Worm (Caenorhabditis elegans) whole organism, dauer: Measurements from ENCODE around the gene F28H7.8.

Experiments
- unc-62 ChIP-seq: sonication (generic microtip); optimal IDR thresholded peaks from 2 replicates; lab custom pipeline; 2017; ENCODE audit warnings: missing biosample characterization, missing genetic modification reagents, missing genetic modification characterization

Gene F28H7.8

ce11 chrV:10721304-10721703 is 37.5 kb upstream of the F28H7.8 start:
- TF ChIP-seq unc-62, result no peak

DNA sequence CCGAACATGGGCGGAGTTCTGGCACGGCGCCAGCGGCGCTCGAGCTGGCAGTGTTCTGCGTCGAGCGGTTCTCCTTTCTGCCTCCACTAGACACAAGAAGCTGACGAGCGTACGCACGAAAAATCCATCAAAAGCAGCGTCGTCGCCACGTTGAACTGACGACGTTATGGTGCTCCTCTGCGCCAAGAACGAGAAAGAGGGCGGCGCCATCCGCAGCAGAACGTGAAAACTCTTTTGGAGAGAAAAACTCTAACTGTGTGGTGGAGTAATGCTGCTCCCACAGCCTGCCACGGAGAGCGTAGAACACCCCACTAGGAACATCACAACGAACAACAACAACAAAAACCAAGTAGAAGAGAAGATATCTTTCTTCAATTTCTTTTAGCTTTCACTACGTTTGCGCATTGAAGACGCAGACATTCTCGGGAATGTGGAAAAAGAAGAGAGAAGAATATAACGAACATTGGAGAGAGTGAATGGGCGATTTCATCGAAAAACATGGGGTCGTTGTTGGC is 36.8 kb upstream of the F28H7.8 start:
- TF ChIP-seq unc-62, result no peak

DNA sequence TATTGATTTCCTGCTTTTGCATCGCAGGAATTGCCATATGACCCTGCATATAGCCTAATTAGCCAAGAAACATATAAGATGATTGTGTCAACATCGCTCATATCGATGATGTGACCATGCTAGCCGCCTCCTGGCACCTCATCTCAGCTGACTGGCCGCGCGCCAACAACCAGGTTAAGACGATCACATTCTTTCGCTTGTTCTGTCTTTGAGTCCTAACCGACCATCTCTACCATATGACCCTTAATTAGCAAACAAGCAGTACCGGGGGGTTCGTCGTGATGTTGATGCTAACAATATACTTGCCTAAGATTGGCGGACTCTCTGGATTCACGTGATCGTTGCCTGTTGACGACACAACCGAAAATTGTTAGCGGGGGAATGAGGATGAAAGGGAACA is 36.2 kb upstream of the F28H7.8 start:
- TF ChIP-seq unc-62, result no peak

DNA sequence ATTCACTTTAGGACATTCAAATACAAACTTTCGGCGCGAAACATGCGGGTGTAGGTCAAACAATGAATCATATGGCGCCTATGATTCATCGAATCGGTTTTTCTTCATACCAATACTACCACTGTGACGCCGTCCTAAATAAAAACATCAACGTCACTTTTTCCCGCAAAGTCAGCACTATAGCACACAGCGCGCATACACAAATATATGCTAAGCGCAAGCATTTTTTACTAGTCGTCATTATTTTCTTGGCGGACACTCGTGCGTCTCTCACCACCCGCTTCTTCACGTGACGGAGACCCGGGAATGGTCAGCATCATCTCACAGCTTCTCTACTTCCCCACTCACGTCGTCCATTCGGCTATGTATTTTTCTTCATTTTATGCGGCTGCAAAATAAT is 35.6 kb upstream of the F28H7.8 start:
- no peak for TF ChIP-seq unc-62

DNA sequence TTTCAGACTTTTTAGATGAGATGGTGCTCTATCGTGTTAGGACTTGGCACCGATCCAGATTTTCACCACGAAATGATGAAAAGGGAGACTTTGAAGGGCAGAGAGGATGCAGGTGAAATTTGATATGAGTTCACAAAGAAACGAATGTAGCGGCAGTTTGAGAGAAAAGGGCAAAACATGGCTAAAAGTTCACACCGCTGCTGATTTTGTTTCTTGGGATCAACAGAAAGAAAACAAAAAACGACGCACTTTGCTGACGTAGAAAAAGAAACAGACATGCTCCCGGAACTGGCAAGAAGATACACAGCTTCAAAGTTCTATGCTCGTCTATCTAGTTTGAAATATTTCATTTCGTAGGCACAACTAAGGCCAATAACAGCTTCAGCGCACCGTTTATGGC is 35.2 kb upstream of the F28H7.8 start:
- no peak for TF ChIP-seq unc-62

ce11 chrV:10724472-10724871 is 34.3 kb upstream of the F28H7.8 start:
- TF ChIP-seq unc-62, result no peak

DNA sequence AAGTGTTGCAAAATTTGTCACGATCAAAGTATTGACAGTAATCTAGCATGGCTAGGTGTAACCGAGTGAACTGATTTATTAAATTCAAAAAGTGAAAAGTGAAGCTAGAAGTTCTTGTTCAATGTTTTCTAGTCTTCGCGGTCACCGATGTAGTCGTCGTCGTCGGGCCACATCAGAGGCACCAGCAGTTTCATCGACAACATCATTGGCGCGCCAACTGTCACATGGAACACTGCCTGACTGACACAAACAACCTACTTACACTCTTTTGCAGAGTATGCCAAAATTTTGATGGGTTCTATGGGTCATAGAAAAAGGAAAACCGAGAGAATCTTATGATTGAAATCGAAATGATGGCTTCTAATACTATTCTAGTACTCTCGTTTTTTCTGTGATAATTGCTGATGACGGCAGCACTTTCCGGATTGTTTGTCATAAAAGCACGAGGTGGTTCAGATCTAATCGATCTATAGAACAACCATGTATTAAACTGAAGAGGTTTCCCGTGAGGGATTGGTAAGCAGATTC is 33.3 kb upstream of the F28H7.8 start:
- TF ChIP-seq unc-62, result no peak

ce11 chrV:10726691-10727090 is 32.1 kb upstream of the F28H7.8 start:
- no peak for TF ChIP-seq unc-62

DNA sequence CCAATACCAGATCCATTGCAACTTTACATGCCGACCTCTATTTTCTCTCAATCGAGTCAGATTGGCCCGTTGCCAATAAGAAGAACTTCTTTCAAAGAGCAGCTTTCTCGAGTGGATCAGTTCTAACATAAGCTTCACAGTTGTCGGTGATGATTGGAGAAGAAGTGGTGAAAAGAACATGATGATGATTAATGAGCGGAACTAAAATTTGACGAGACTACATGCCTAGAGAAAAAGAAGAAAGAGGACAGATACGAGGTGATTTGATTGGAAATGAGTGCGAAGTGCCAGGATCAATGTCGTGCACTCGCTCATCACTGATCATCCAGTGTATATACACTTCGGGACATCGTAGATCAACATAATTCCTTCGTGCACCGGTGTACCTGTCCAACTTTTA is 31.1 kb upstream of the F28H7.8 start:
- no peak for TF ChIP-seq unc-62

DNA sequence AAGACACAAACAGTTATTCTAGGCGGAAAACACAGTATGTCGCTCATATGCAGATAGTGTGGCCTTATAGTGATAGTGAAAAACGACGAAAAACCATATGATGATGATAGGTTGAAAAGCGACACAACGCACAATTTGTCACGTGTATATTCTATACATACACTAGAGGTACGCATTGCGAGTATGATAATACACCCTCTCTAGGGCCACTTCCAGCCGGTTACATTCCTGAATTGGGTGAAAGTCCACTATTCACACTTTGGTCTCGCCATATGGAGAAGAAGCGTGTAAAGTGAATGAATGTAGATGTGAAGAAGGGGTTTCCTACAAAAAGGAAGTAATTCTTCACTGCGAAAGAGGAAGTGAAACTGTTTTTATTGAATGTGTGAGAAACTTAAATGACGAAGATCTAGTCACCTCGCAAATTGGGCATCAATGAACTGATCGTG is 29.3 kb upstream of the F28H7.8 start:
- TF ChIP-seq unc-62, result no peak

- TF ChIP-seq unc-62, result no peak
Observed at ce11 chrV:10730824-10731416, 27.8 kb upstream of the F28H7.8 start.

DNA sequence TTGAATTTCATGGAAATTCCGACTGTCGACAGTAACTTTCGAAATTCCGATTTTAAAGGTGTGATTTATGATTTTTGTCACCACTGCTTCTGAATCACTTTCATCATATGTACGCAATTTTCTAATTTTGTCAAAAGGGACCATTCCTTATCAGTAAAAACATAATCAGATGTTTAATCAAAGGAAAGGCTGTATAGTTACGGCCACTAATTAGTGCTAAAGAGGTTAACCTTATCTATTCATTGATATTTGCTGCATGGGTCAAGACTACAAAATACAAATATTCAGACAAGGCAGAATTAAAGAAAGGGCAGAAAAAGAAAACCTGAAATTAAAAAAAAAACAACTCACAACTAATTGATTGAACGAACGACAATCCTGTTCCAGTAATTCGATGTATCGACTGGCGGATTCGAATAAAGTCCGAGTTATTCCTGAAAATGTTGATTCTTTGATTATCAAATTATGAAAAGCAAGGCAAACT is 26.7 kb upstream of the F28H7.8 start, which contains the start of gene T28B11.1:
T28B11.1 (minus strand) TSS at position 434 of the 484 bp plus-strand sequence.
- no peak for TF ChIP-seq unc-62

- TF ChIP-seq unc-62, result no peak
Observed at ce11 chrV:10736756-10737155, 22.0 kb upstream of the F28H7.8 start, which contains the start of the genes mre-11 and wdr-5.3. Gene mre-11 (minus strand): TSS chrV:10736868. Gene wdr-5.3 (plus strand): TSS chrV:10737116.

ce11 chrV:10741357-10741756 is 17.4 kb upstream of the F28H7.8 start, which contains the start of gene ZC302.3:
Gene ZC302.3 (minus strand): TSS chrV:10741457.
- TF ChIP-seq unc-62, result no peak

ce11 chrV:10743649-10744048 is 15.1 kb upstream of the F28H7.8 start, which contains the start of gene srj-22:
Gene srj-22 (minus strand): TSS chrV:10743749.
- TF ChIP-seq unc-62, result no peak

- TF ChIP-seq unc-62, result no peak
Observed at ce11 chrV:10745034-10745433, 13.7 kb upstream of the F28H7.8 start, which contains the start of gene srj-21. Gene srj-21 (plus strand): TSS chrV:10745334.

DNA sequence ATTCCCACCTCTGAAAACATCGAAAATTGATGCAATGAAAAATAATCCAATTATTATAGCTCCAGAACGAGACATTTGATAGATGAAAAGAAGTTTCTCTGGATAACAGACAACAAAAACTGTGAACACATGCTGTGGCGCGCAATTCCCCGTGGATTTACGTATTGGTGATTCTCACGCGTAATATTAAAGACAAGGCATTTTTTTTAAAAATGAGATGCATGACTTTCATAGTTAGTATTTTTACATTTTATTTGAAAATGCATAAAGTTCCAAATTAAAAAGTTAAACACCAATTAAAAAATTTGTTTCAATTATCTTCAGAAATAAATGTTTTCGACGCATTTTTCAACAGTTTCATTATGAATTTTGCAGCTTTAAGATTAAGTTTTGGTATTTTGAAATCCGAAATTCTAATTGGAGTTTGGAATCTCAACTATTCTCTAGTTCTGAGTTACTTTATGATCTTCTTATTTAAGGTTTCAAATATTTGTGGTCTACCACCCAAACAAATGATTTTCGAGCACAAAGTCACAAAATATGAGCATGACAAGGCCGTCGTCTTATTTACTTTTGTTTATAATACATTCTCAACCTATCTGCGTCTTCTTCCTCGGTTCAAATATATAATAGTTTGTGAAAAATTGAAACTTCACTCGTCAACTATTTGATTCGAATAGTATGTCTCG is 11.4 kb upstream of the F28H7.8 start, which contains the start of the genes selt-1.2 and F28H7.2:
selt-1.2 (minus strand) TSS at position 101 of the 689 bp plus-strand sequence.
F28H7.2 (plus strand) TSS at position 639 of the 689 bp plus-strand sequence.
- TF ChIP-seq unc-62, result no peak
